Worm (Caenorhabditis elegans) whole organism, young adult: ENCODE data around the gene F15B9.8.

Experiments used
- B0019.2 ChIP-seq: fragments of 200-800 bp; sonication (Bioruptor generic); conservative IDR thresholded peaks from 2 replicates; pipeline ENCODE4 v1.3.6; 2022; ENCODE audit warnings: missing genetic modification reagents, missing genetic modification characterization, missing compliant biosample characterization
- B0336.3 ChIP-seq: fragments of 200-800 bp; sonication (Bioruptor generic); IDR thresholded peaks from 2 replicates; pipeline ENCODE4 v1.3.6; 2022; ENCODE audit warnings: missing genetic modification characterization, missing compliant biosample characterization
- D2030.7 ChIP-seq: fragments of 200-800 bp; sonication (Bioruptor generic); IDR thresholded peaks from 2 replicates; pipeline ENCODE4 v1.3.6; 2022; ENCODE audit warnings: missing genetic modification reagents, missing genetic modification characterization, missing compliant biosample characterization
- F33H1.4 ChIP-seq: fragments of 200-800 bp; sonication (Bioruptor generic); IDR thresholded peaks from 2 replicates; pipeline ENCODE4 v1.3.6; 2022; ENCODE audit warnings: missing genetic modification reagents, missing genetic modification characterization, missing compliant biosample characterization
- F49E8.2 ChIP-seq: sonication (generic microtip); optimal IDR thresholded peaks from 3 replicates; lab custom pipeline; 2017; ENCODE audit warnings: missing genetic modification characterization, mild to moderate bottlenecking, missing compliant biosample characterization, antibody characterized with exemption, moderate library complexity; ENCODE audit not compliant: insufficient read depth
- K11D2.4 ChIP-seq: fragments of 200-800 bp; sonication (Bioruptor generic); IDR thresholded peaks from 2 replicates; pipeline ENCODE4 v1.3.6; 2022; ENCODE audit warnings: missing genetic modification reagents, missing genetic modification characterization, missing compliant biosample characterization
- K12H6.12 ChIP-seq: fragments of 200-800 bp; sonication (Bioruptor generic); optimal IDR thresholded peaks from 2 replicates; lab custom pipeline; 2018; ENCODE audit warnings: mild to moderate bottlenecking, missing genetic modification characterization, missing compliant biosample characterization
- T07F8.4 ChIP-seq: sonication (generic microtip); optimal IDR thresholded peaks from 2 replicates; lab custom pipeline; 2016; ENCODE audit warnings: mild to moderate bottlenecking, missing genetic modification characterization, moderate library complexity, missing compliant biosample characterization
- T26A5.8 ChIP-seq: sonication (generic microtip); optimal IDR thresholded peaks from 2 replicates; lab custom pipeline; 2016; ENCODE audit warnings: missing genetic modification characterization, missing compliant biosample characterization
- Y79H2A.3 ChIP-seq: fragments of 200-800 bp; sonication (Bioruptor generic); conservative IDR thresholded peaks from 2 replicates; pipeline ENCODE4 v1.3.6; 2022; ENCODE audit warnings: missing genetic modification reagents, missing genetic modification characterization, missing compliant biosample characterization
- aptf-3 ChIP-seq: fragments of 200-800 bp; sonication (Bioruptor generic); IDR thresholded peaks from 2 replicates; pipeline ENCODE4 v1.3.6; 2022; ENCODE audit warnings: missing genetic modification characterization, missing compliant biosample characterization
- attf-3 ChIP-seq: fragments of 200-800 bp; sonication (Bioruptor generic); conservative IDR thresholded peaks from 2 replicates; pipeline ENCODE4 v1.3.6; 2022; ENCODE audit warnings: missing genetic modification reagents, missing genetic modification characterization, missing compliant biosample characterization
- attf-6 ChIP-seq: fragments of 200-800 bp; sonication (Bioruptor generic); IDR thresholded peaks from 2 replicates; pipeline ENCODE4 v1.3.6; 2022; ENCODE audit warnings: missing genetic modification reagents, missing genetic modification characterization, missing compliant biosample characterization
- ccch-3 ChIP-seq: fragments of 200-800 bp; sonication (Bioruptor generic); optimal IDR thresholded peaks from 2 replicates; lab custom pipeline; 2018; ENCODE audit warnings: mild to moderate bottlenecking, missing genetic modification characterization, missing compliant biosample characterization
- cebp-2 ChIP-seq: fragments of 200-800 bp; sonication (Bioruptor generic); IDR thresholded peaks from 2 replicates; pipeline ENCODE4 v1.3.6; 2022; ENCODE audit warnings: missing genetic modification characterization, missing compliant biosample characterization
- ceh-27 ChIP-seq: fragments of 200-800 bp; sonication (Bioruptor generic); optimal IDR thresholded peaks from 2 replicates; lab custom pipeline; 2018; ENCODE audit warnings: mild to moderate bottlenecking, missing genetic modification characterization, moderate library complexity, missing compliant biosample characterization
- ceh-58 ChIP-seq: fragments of 200-800 bp; sonication (Bioruptor generic); IDR thresholded peaks from 2 replicates; pipeline ENCODE4 v1.3.6; 2022; ENCODE audit warnings: missing genetic modification characterization, missing compliant biosample characterization
- chd-7 ChIP-seq: sonication (generic microtip); optimal IDR thresholded peaks from 2 replicates; lab custom pipeline; 2016; ENCODE audit warnings: mild to moderate bottlenecking, missing genetic modification characterization, moderate library complexity, missing compliant biosample characterization
- dox-1 ChIP-seq: fragments of 200-800 bp; sonication (Bioruptor generic); IDR thresholded peaks from 2 replicates; pipeline ENCODE4 v1.3.6; 2022; ENCODE audit warnings: missing genetic modification reagents, missing genetic modification characterization, missing compliant biosample characterization
- dpff-1 ChIP-seq: sonication (generic microtip); optimal IDR thresholded peaks from 2 replicates; lab custom pipeline; 2017; ENCODE audit warnings: mild to moderate bottlenecking, missing genetic modification characterization, missing compliant biosample characterization
- efl-1 ChIP-seq: fragments of 150-350 bp; optimal IDR thresholded peaks from 2 replicates; lab custom pipeline; 2014; ENCODE audit warnings: missing biosample characterization, missing genetic modification reagents, missing genetic modification characterization
- egl-18 ChIP-seq: fragments of 200-800 bp; sonication (Bioruptor generic); IDR thresholded peaks from 2 replicates; pipeline ENCODE4 v1.3.6; 2022; ENCODE audit warnings: missing genetic modification reagents, missing genetic modification characterization, missing compliant biosample characterization
- egrh-3 ChIP-seq: fragments of 200-800 bp; sonication (Bioruptor generic); IDR thresholded peaks from 2 replicates; pipeline ENCODE4 v1.3.6; 2022; ENCODE audit warnings: missing genetic modification reagents, missing genetic modification characterization, missing compliant biosample characterization
- ekl-4 ChIP-seq: fragments of 200-800 bp; sonication (Bioruptor generic); IDR thresholded peaks from 2 replicates; pipeline ENCODE4 v1.3.6; 2022; ENCODE audit warnings: missing genetic modification reagents, missing genetic modification characterization, missing compliant biosample characterization
- hlh-12 ChIP-seq: sonication (generic microtip); optimal IDR thresholded peaks from 2 replicates; lab custom pipeline; 2016; ENCODE audit warnings: missing genetic modification characterization, missing compliant biosample characterization
- hmg-1.2 ChIP-seq: fragments of 200-800 bp; sonication (Bioruptor generic); IDR thresholded peaks from 2 replicates; pipeline ENCODE4 v1.3.6; 2022; ENCODE audit warnings: missing genetic modification reagents, missing genetic modification characterization, missing compliant biosample characterization
- hrde-1 ChIP-seq: sonication (generic microtip); optimal IDR thresholded peaks from 2 replicates; lab custom pipeline; 2016; ENCODE audit warnings: missing genetic modification characterization, mild to moderate bottlenecking, missing compliant biosample characterization, moderate library complexity, missing genotype, missing genetic modification reagents, borderline replicate concordance
- lag-1 ChIP-seq: fragments of 200-800 bp; sonication (Bioruptor generic); IDR thresholded peaks from 2 replicates; pipeline ENCODE4 v1.3.6; 2022; ENCODE audit warnings: missing genetic modification reagents, missing genetic modification characterization, missing compliant biosample characterization
- let-526 ChIP-seq: fragments of 200-800 bp; sonication (Bioruptor generic); IDR thresholded peaks from 2 replicates; pipeline ENCODE4 v1.3.6; 2022; ENCODE audit warnings: missing genetic modification reagents, missing genetic modification characterization, missing compliant biosample characterization
- lin-35 ChIP-seq, 3 experiments: fragments of 150-350 bp in 2 of 3; sonication (generic microtip) in 1 of 3; optimal IDR thresholded peaks; 2 replicates each; lab custom pipeline; 2014 to 2018; ENCODE audit warnings: missing biosample characterization in 3 of 3, missing genetic modification characterization in 3 of 3, missing genetic modification reagents in 3 of 3
- lin-54 ChIP-seq: fragments of 200-800 bp; sonication (Bioruptor generic); optimal IDR thresholded peaks from 2 replicates; lab custom pipeline; 2018; ENCODE audit warnings: mild to moderate bottlenecking, missing genetic modification characterization, missing compliant biosample characterization
- lsy-27 ChIP-seq: sonication (generic microtip); optimal IDR thresholded peaks from 2 replicates; lab custom pipeline; 2017; ENCODE audit warnings: missing genetic modification characterization, mild to moderate bottlenecking, missing compliant biosample characterization, antibody characterized with exemption, missing genotype, borderline replicate concordance; ENCODE audit not compliant: insufficient read depth
- madf-10 ChIP-seq: sonication (generic microtip); optimal IDR thresholded peaks from 2 replicates; lab custom pipeline; 2016; ENCODE audit warnings: mild to moderate bottlenecking, missing genetic modification characterization, missing compliant biosample characterization
- madf-3 ChIP-seq: fragments of 200-800 bp; sonication (Bioruptor generic); IDR thresholded peaks from 2 replicates; pipeline ENCODE4 v1.3.6; 2022; ENCODE audit warnings: missing genetic modification reagents, missing genetic modification characterization, missing compliant biosample characterization
- mes-4 ChIP-seq: sonication (generic microtip); optimal IDR thresholded peaks from 2 replicates; lab custom pipeline; 2016; ENCODE audit warnings: missing genotype, missing genetic modification characterization, missing compliant biosample characterization
- rcor-1 ChIP-seq: fragments of 200-800 bp; sonication (Bioruptor generic); IDR thresholded peaks from 2 replicates; pipeline ENCODE4 v1.3.6; 2022; ENCODE audit warnings: missing genetic modification reagents, missing genetic modification characterization, missing compliant biosample characterization
- rec-8 ChIP-seq, 2 experiments: sonication (generic microtip); optimal IDR thresholded peaks; 2 replicates each; lab custom pipeline; 2016; ENCODE audit warnings: mild to moderate bottlenecking in 2 of 2, missing genetic modification characterization in 2 of 2, missing genetic modification reagents in 2 of 2, missing genotype in 2 of 2, missing biosample characterization in 1 of 2, missing compliant biosample characterization in 1 of 2, moderate library complexity in 1 of 2
- repo-1 ChIP-seq: sonication (generic microtip); optimal IDR thresholded peaks from 2 replicates; lab custom pipeline; 2017; ENCODE audit warnings: mild to moderate bottlenecking, missing genetic modification characterization, missing compliant biosample characterization
- rpc-1 ChIP-seq, 2 experiments: fragments of 150-350 bp in 1 of 2; sonication (generic microtip) in 1 of 2; optimal IDR thresholded peaks; 2 replicates each; lab custom pipeline; 2014 to 2018; ENCODE audit warnings: missing biosample characterization in 1 of 2, missing genetic modification characterization in 1 of 2, missing genetic modification reagents in 1 of 2, missing genotype in 1 of 2
- sdz-38 ChIP-seq: sonication (generic microtip); optimal IDR thresholded peaks from 2 replicates; lab custom pipeline; 2016; ENCODE audit warnings: missing genotype, missing genetic modification characterization, missing compliant biosample characterization
- sea-2 ChIP-seq: fragments of 200-800 bp; sonication (Bioruptor generic); IDR thresholded peaks from 2 replicates; pipeline ENCODE4 v1.3.6; 2022; ENCODE audit warnings: missing genetic modification characterization, missing compliant biosample characterization
- snpc-1.1 ChIP-seq: sonication (generic microtip); optimal IDR thresholded peaks from 2 replicates; lab custom pipeline; 2017; ENCODE audit warnings: missing genetic modification characterization, mild to moderate bottlenecking, missing compliant biosample characterization, antibody characterized with exemption, moderate library complexity, missing genotype, missing genetic modification reagents; ENCODE audit not compliant: insufficient read depth
- snpc-4 ChIP-seq, 5 experiments: fragments of 150-350 bp in 1 of 5; sonication (generic microtip) in 4 of 5; optimal IDR thresholded peaks; 2 replicates each; lab custom pipeline; 2014 to 2018; ENCODE audit warnings: missing genetic modification characterization in 5 of 5, missing biosample characterization in 3 of 5, antibody characterized with exemption in 2 of 5, mild to moderate bottlenecking in 2 of 5, missing compliant biosample characterization in 2 of 5, missing genotype in 2 of 5, moderate library complexity in 2 of 5, missing genetic modification reagents in 1 of 5
- tlf-1 ChIP-seq: fragments of 200-800 bp; sonication (Bioruptor generic); optimal IDR thresholded peaks from 2 replicates; lab custom pipeline; 2018; ENCODE audit warnings: mild to moderate bottlenecking, missing genetic modification characterization, missing compliant biosample characterization
- xnd-1 ChIP-seq: sonication (generic microtip); optimal IDR thresholded peaks from 2 replicates; lab custom pipeline; 2016; ENCODE audit warnings: missing genotype, missing genetic modification reagents, missing genetic modification characterization, missing compliant biosample characterization
- zim-3 ChIP-seq: sonication (generic microtip); optimal IDR thresholded peaks from 2 replicates; lab custom pipeline; 2017; ENCODE audit warnings: mild to moderate bottlenecking, missing genetic modification characterization, moderate library complexity, missing compliant biosample characterization
- ztf-22 ChIP-seq: fragments of 200-800 bp; sonication (Bioruptor generic); optimal IDR thresholded peaks from 2 replicates; lab custom pipeline; 2018; ENCODE audit warnings: mild to moderate bottlenecking, missing genetic modification characterization, moderate library complexity, missing compliant biosample characterization

The F15B9.8 gene

ce11 chrV:13003378-13003777 lies 15.0 kb downstream of the F15B9.8 start (continued):
- TF ChIP-seq lag-1 (GFP tag; lab: Robert Waterston, UW): no peak
- TF ChIP-seq chd-7 (tag; lab: Kevin White, UChicago): peak; percentile 79
- peak; percentile 72; the same call in 1 of the 2 replicates for TF ChIP-seq dox-1 (GFP tag; lab: Robert Waterston, UW)
- TF ChIP-seq ceh-58 (GFP tag; lab: Robert Waterston, UW): no peak
- peak; percentile 63 for TF ChIP-seq lin-54 (GFP tag; lab: Kevin White, UChicago)
- peak; percentile 67 for TF ChIP-seq mes-4 (tag; lab: Kevin White, UChicago)
- peak; percentile 67 for TF ChIP-seq F49E8.2 (tag; lab: Kevin White, UChicago)
- no peak for TF ChIP-seq egrh-3 (GFP tag; lab: Robert Waterston, UW)
- TF ChIP-seq attf-6 (GFP tag; lab: Robert Waterston, UW): no peak
- peak; percentile 37 for TF ChIP-seq B0336.3 (GFP tag; lab: Robert Waterston, UW)
- peak; percentile 86 for TF ChIP-seq repo-1 (tag; lab: Kevin White, UChicago)
- peak; percentile 68 for TF ChIP-seq T07F8.4 (tag; lab: Kevin White, UChicago)
- no peak for TF ChIP-seq snpc-1.1 (tag; lab: Kevin White, UChicago)
- TF ChIP-seq rcor-1 (GFP tag; lab: Robert Waterston, UW): peak; percentile 71
- peak; percentile 37 for TF ChIP-seq ceh-27
- peak; percentile 2 for TF ChIP-seq hlh-12
- TF ChIP-seq let-526 (GFP tag; lab: Robert Waterston, UW): 0 out of 2 replicates have a peak, but pooled peaks have one; percentile 44
- no peak for TF ChIP-seq B0019.2
- TF ChIP-seq xnd-1 (tag; lab: Kevin White, UChicago): no peak
- TF ChIP-seq ekl-4: peak; percentile 58; the same call in 1 of the 2 replicates
- peak; percentile 63 for TF ChIP-seq hrde-1 (tag; lab: Kevin White, UChicago)
- TF ChIP-seq madf-3 (GFP tag; lab: Robert Waterston, UW): no peak
- no peak for TF ChIP-seq T26A5.8 (tag; lab: Kevin White, UChicago)
- TF ChIP-seq efl-1 (GFP tag; lab: Kevin White, UChicago): no peak
- TF ChIP-seq lin-35 (GFP tag; optimal IDR thresholded peaks at IDR 0.05; lab: Kevin White, UChicago): peak in 1 of 3 experiments; percentile 56
- TF ChIP-seq K12H6.12 (tag; lab: Kevin White, UChicago): peak; percentile 58
- TF ChIP-seq madf-10 (tag; lab: Kevin White, UChicago): peak; percentile 58
- TF ChIP-seq zim-3 (tag; lab: Kevin White, UChicago): peak; percentile 87
- TF ChIP-seq ztf-22: no peak
- no peak for TF ChIP-seq sea-2 (GFP tag; lab: Robert Waterston, UW)
- TF ChIP-seq rpc-1 (optimal IDR thresholded peaks at IDR 0.05; lab: Kevin White, UChicago): peak; percentile 90
- TF ChIP-seq rpc-1 (tag; optimal IDR thresholded peaks at IDR 0.05; lab: Kevin White, UChicago): peak; percentile 77
- peak; percentile 39; the same call in 1 of the 2 replicates for TF ChIP-seq D2030.7
- no peak for TF ChIP-seq K11D2.4
- TF ChIP-seq dpff-1 (tag; lab: Kevin White, UChicago): no peak
- no peak for TF ChIP-seq ccch-3
- no peak for TF ChIP-seq lsy-27 (tag; lab: Kevin White, UChicago)
- TF ChIP-seq attf-3 (GFP tag; lab: Robert Waterston, UW): peak; percentile 58
- TF ChIP-seq rec-8 (tag; optimal IDR thresholded peaks at IDR 0.05; lab: Kevin White, UChicago): peak; percentile 74 to 86
- 0 out of 2 replicates have a peak, but pooled peaks have one; percentile 13 for TF ChIP-seq aptf-3 (GFP tag; lab: Robert Waterston, UW)
- peak; percentile 49 for TF ChIP-seq snpc-4 (GFP tag; optimal IDR thresholded peaks at IDR 0.05; lab: Kevin White, UChicago)
- TF ChIP-seq snpc-4 (tag; optimal IDR thresholded peaks at IDR 0.05; lab: Kevin White, UChicago): peak in 3 of 4 experiments; percentile 52 to 73 (median 61)
- peak; percentile 83; the same call in 1 of the 2 replicates for TF ChIP-seq cebp-2 (GFP tag; lab: Robert Waterston, UW)
- peak; percentile 78 for TF ChIP-seq hmg-1.2 (GFP tag; lab: Robert Waterston, UW)
- no peak for TF ChIP-seq tlf-1 (GFP tag; lab: Kevin White, UChicago)
- no peak for TF ChIP-seq egl-18 (GFP tag; lab: Robert Waterston, UW)
- TF ChIP-seq sdz-38 (tag; lab: Kevin White, UChicago): no peak
- no peak for TF ChIP-seq F33H1.4 (GFP tag; lab: Robert Waterston, UW)
- TF ChIP-seq Y79H2A.3 (GFP tag; lab: Robert Waterston, UW): no peak
